Worm (Caenorhabditis elegans) whole organism, L2 larva: ENCODE results near the gene twk-20.

Experiments used
- C34F6.9 ChIP-seq: fragments of 150-350 bp; optimal IDR thresholded peaks from 2 replicates; lab custom pipeline; 2014; ENCODE audit warnings: missing biosample characterization, missing genetic modification characterization
- F13H6.1 ChIP-seq: sonication (generic microtip); optimal IDR thresholded peaks from 2 replicates; lab custom pipeline; 2016; ENCODE audit warnings: missing genetic modification characterization, missing compliant biosample characterization
- R02D3.7 ChIP-seq: fragments of 150-350 bp; optimal IDR thresholded peaks from 2 replicates; lab custom pipeline; 2014; ENCODE audit warnings: missing biosample characterization, missing genetic modification characterization
- Y55F3AM.14 ChIP-seq: fragments of 200-800 bp; sonication (Bioruptor generic); optimal IDR thresholded peaks from 2 replicates; lab custom pipeline; 2018; ENCODE audit warnings: mild to moderate bottlenecking, missing genetic modification characterization, missing compliant biosample characterization
- ZK546.5 ChIP-seq: sonication (generic microtip); optimal IDR thresholded peaks from 2 replicates; lab custom pipeline; 2017; ENCODE audit warnings: missing biosample characterization, missing genetic modification characterization
- alr-1 ChIP-seq: fragments of 150-350 bp; optimal IDR thresholded peaks from 2 replicates; lab custom pipeline; 2014; ENCODE audit warnings: missing biosample characterization, missing genetic modification characterization
- aly-2 ChIP-seq: fragments of 150-350 bp; optimal IDR thresholded peaks from 2 replicates; lab custom pipeline; 2014; ENCODE audit warnings: missing biosample characterization, missing genetic modification characterization
- ama-1 ChIP-seq: fragments of 150-350 bp; optimal IDR thresholded peaks from 2 replicates; lab custom pipeline; 2018; ENCODE audit warnings: inconsistent platforms
- blmp-1 ChIP-seq: sonication (generic microtip); optimal IDR thresholded peaks from 2 replicates; lab custom pipeline; 2017; ENCODE audit warnings: missing genetic modification characterization, mild to moderate bottlenecking, missing compliant biosample characterization, antibody characterized with exemption, moderate library complexity; ENCODE audit not compliant: insufficient read depth
- ceh-16 ChIP-seq: fragments of 150-350 bp; optimal IDR thresholded peaks from 2 replicates; lab custom pipeline; 2014; ENCODE audit warnings: missing biosample characterization, missing genetic modification characterization
- ceh-82 ChIP-seq: fragments of 150-350 bp; optimal IDR thresholded peaks from 2 replicates; lab custom pipeline; 2014; ENCODE audit warnings: missing biosample characterization, missing genetic modification characterization
- crh-2 ChIP-seq: sonication (generic microtip); optimal IDR thresholded peaks from 2 replicates; lab custom pipeline; 2017; ENCODE audit warnings: missing biosample characterization, missing genetic modification characterization
- dmd-4 ChIP-seq: sonication (generic microtip); optimal IDR thresholded peaks from 2 replicates; lab custom pipeline; 2017; ENCODE audit warnings: missing biosample characterization, missing genetic modification characterization
- egl-27 ChIP-seq: sonication (generic microtip); optimal IDR thresholded peaks from 3 replicates; lab custom pipeline; 2017; ENCODE audit warnings: missing biosample characterization, missing genetic modification reagents, missing genetic modification characterization
- elt-1 ChIP-seq: fragments of 150-350 bp; optimal IDR thresholded peaks from 2 replicates; lab custom pipeline; 2014; ENCODE audit warnings: missing biosample characterization, missing genetic modification characterization
- elt-3 ChIP-seq: sonication (generic microtip); optimal IDR thresholded peaks from 2 replicates; lab custom pipeline; 2017; ENCODE audit warnings: missing biosample characterization, missing genetic modification characterization
- fos-1 ChIP-seq: fragments of 150-350 bp; optimal IDR thresholded peaks from 2 replicates; lab custom pipeline; 2014; ENCODE audit warnings: missing biosample characterization, missing genetic modification characterization
- gmeb-1 ChIP-seq: fragments of 150-350 bp; optimal IDR thresholded peaks from 2 replicates; lab custom pipeline; 2014; ENCODE audit warnings: missing biosample characterization, missing genetic modification characterization
- lin-11 ChIP-seq: fragments of 150-350 bp; sonication (generic microtip); optimal IDR thresholded peaks from 2 replicates; lab custom pipeline; 2014; ENCODE audit warnings: missing biosample characterization, missing genetic modification characterization, inconsistent platforms, mixed read lengths
- lin-13 ChIP-seq: fragments of 150-350 bp; optimal IDR thresholded peaks from 2 replicates; lab custom pipeline; 2014; ENCODE audit warnings: missing biosample characterization, missing genetic modification reagents, missing genetic modification characterization
- lin-39 ChIP-seq: fragments of 150-350 bp; optimal IDR thresholded peaks from 2 replicates; lab custom pipeline; 2014; ENCODE audit warnings: missing biosample characterization, missing genetic modification reagents, missing genetic modification characterization
- lsy-2 ChIP-seq, 2 experiments: fragments of 150-350 bp in 1 of 2; sonication (generic microtip) in 1 of 2; optimal IDR thresholded peaks; 2 replicates each; lab custom pipeline; 2014 to 2017; ENCODE audit warnings: missing biosample characterization in 2 of 2, missing genetic modification characterization in 2 of 2
- mab-5 ChIP-seq: fragments of 150-350 bp; optimal IDR thresholded peaks from 2 replicates; lab custom pipeline; 2014; ENCODE audit warnings: missing biosample characterization, missing genetic modification characterization
- mbf-1 ChIP-seq: sonication (generic microtip); optimal IDR thresholded peaks from 2 replicates; lab custom pipeline; 2017; ENCODE audit warnings: missing biosample characterization, missing genetic modification characterization
- mdl-1 ChIP-seq, 2 experiments: fragments of 150-350 bp in 1 of 2; sonication (generic microtip) in 1 of 2; optimal IDR thresholded peaks; 2 replicates each; lab custom pipeline; 2017; ENCODE audit warnings: missing biosample characterization in 2 of 2, missing genetic modification characterization in 2 of 2
- nhr-10 ChIP-seq: sonication (generic microtip); optimal IDR thresholded peaks from 2 replicates; lab custom pipeline; 2017; ENCODE audit warnings: missing biosample characterization, missing genetic modification characterization
- nhr-11 ChIP-seq: fragments of 150-350 bp; optimal IDR thresholded peaks from 2 replicates; lab custom pipeline; 2014; ENCODE audit warnings: missing biosample characterization, missing genetic modification characterization
- nhr-12 ChIP-seq: fragments of 150-350 bp; optimal IDR thresholded peaks from 2 replicates; lab custom pipeline; 2014; ENCODE audit warnings: missing biosample characterization, missing genetic modification characterization
- nhr-129 ChIP-seq: fragments of 150-350 bp; optimal IDR thresholded peaks from 2 replicates; lab custom pipeline; 2014; ENCODE audit warnings: missing biosample characterization, missing genetic modification characterization
- nhr-21 ChIP-seq: fragments of 150-350 bp; optimal IDR thresholded peaks from 2 replicates; lab custom pipeline; 2014; ENCODE audit warnings: missing biosample characterization, missing genetic modification characterization
- nhr-23 ChIP-seq: fragments of 150-350 bp; optimal IDR thresholded peaks from 2 replicates; lab custom pipeline; 2014; ENCODE audit warnings: missing biosample characterization, missing genetic modification reagents, missing genetic modification characterization
- nhr-237 ChIP-seq: fragments of 150-350 bp; optimal IDR thresholded peaks from 2 replicates; lab custom pipeline; 2014; ENCODE audit warnings: missing biosample characterization, missing genetic modification characterization
- nhr-25 ChIP-seq: fragments of 150-350 bp; sonication (generic microtip); optimal IDR thresholded peaks from 3 replicates; lab custom pipeline; 2014; ENCODE audit warnings: missing biosample characterization, missing genetic modification characterization
- nhr-6 ChIP-seq: fragments of 150-350 bp; optimal IDR thresholded peaks from 2 replicates; lab custom pipeline; 2014; ENCODE audit warnings: missing biosample characterization, missing genetic modification characterization
- nhr-77 ChIP-seq: fragments of 150-350 bp; optimal IDR thresholded peaks from 2 replicates; lab custom pipeline; 2014; ENCODE audit warnings: missing biosample characterization, missing genetic modification characterization
- peb-1 ChIP-seq: fragments of 150-350 bp; optimal IDR thresholded peaks from 2 replicates; lab custom pipeline; 2014; ENCODE audit warnings: missing biosample characterization, missing genetic modification characterization
- sem-4 ChIP-seq: fragments of 150-350 bp; optimal IDR thresholded peaks from 2 replicates; lab custom pipeline; 2014; ENCODE audit warnings: missing biosample characterization, missing genetic modification reagents, missing genetic modification characterization
- skn-1 ChIP-seq: sonication (generic microtip); optimal IDR thresholded peaks from 2 replicates; lab custom pipeline; 2017; ENCODE audit warnings: missing biosample characterization, missing genetic modification characterization
- sma-3 ChIP-seq: sonication (generic microtip); optimal IDR thresholded peaks from 2 replicates; lab custom pipeline; 2016; ENCODE audit warnings: missing genetic modification reagents, missing genetic modification characterization, missing compliant biosample characterization
- sma-9 ChIP-seq, 2 experiments: fragments of 150-350 bp in 1 of 2; sonication (generic microtip) in 1 of 2; optimal IDR thresholded peaks; 2 replicates each; lab custom pipeline; 2014 to 2016; ENCODE audit warnings: missing genetic modification characterization in 2 of 2, mild to moderate bottlenecking in 1 of 2, missing biosample characterization in 1 of 2, missing compliant biosample characterization in 1 of 2, missing genetic modification reagents in 1 of 2, moderate library complexity in 1 of 2
- snpc-4 ChIP-seq: fragments of 150-350 bp; optimal IDR thresholded peaks from 2 replicates; lab custom pipeline; 2014; ENCODE audit warnings: missing biosample characterization, missing genetic modification characterization
- unc-39 ChIP-seq: fragments of 150-350 bp; optimal IDR thresholded peaks from 2 replicates; lab custom pipeline; 2014; ENCODE audit warnings: missing biosample characterization, missing genetic modification characterization
- unc-55 ChIP-seq: fragments of 150-350 bp; sonication (generic microtip); optimal IDR thresholded peaks from 3 replicates; lab custom pipeline; 2014; ENCODE audit warnings: missing biosample characterization, missing genetic modification reagents, missing genetic modification characterization
- unc-62 ChIP-seq: fragments of 150-350 bp; optimal IDR thresholded peaks from 2 replicates; lab custom pipeline; 2014; ENCODE audit warnings: missing biosample characterization, missing genetic modification reagents, missing genetic modification characterization
- zag-1 ChIP-seq: fragments of 150-350 bp; optimal IDR thresholded peaks from 2 replicates; lab custom pipeline; 2014; ENCODE audit warnings: missing biosample characterization, missing genetic modification characterization
- ztf-1 ChIP-seq: fragments of 200-800 bp; sonication (Bioruptor generic); conservative IDR thresholded peaks from 2 replicates; pipeline ENCODE4 v1.3.6; 2022; ENCODE audit warnings: missing genetic modification characterization, missing compliant biosample characterization
- ztf-11 ChIP-seq: sonication (generic microtip); optimal IDR thresholded peaks from 2 replicates; lab custom pipeline; 2017; ENCODE audit warnings: missing biosample characterization, missing genetic modification characterization
- ztf-4 ChIP-seq: fragments of 150-350 bp; optimal IDR thresholded peaks from 2 replicates; lab custom pipeline; 2014; ENCODE audit warnings: missing biosample characterization, missing genetic modification characterization

The twk-20 gene

DNA sequence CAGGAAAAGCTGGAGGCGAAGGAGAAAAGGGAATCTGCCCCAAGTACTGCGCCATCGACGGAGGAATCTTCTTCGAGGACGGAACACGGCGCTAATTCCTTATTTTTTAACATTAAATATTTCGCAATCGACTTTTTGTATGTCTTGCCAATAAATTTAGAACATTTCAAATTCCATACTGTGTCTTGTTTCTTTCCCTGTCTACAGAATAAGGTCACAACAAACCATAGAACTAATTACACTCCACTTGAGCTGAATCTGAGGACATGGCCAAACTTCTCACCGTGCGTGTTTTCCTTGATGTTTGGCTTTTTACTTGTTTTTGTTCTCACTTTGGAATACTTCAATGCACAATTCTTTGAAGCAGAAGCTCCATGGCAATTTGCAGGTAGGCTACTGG, 47.3 kb upstream of the twk-20 start, which contains the start of gene F54B11.4:
Gene F54B11.4 (plus strand): TSS at position 301 of the 400 bp plus-strand sequence.
- TF ChIP-seq nhr-6 (tag; lab: Kevin White, UChicago), result no peak
- TF ChIP-seq nhr-129 (tag; lab: Kevin White, UChicago), result no peak
- TF ChIP-seq skn-1 (tag; lab: Kevin White, UChicago), result no peak

DNA sequence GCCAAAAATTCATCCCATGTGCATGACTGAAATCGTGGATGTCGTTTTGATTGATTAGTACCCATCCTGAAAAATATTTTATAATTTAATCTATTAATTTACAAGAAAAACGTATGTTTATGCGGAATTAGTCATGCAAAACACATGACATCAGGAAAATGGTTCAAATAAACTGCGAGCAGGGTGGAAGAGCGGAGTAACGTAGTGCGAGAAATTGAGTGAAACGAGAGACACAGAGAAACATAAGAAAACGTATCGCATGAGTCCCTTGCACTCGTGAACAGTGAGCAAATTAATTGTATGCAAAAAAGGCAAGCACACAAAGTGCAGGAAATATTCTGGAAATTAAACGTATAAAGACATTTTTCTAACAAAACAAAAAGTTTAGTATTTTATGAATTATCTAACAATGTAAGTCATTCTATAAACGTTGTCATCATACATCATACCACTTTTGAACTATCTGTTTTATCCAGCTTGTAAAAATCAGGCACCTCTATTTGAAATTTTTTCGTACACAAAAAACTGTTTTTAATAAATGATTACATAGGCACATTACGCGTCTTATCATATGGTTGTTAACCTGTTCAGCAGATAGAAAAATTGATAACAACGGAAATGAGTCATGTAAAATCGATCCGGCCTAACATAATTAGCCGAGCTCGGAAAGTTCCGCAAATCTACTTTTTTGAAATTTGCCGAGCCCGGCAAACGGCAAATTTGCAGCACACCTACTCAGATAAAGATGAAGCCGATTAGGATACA, 43.5 kb upstream of the twk-20 start, which contains the start of gene F54B11.5:
Gene F54B11.5 (minus strand): TSS at position 66 of the 765 bp plus-strand sequence.
- TF ChIP-seq egl-27, result peak; percentile 7
- TF ChIP-seq nhr-21 (tag; lab: Kevin White, UChicago), result peak; percentile 2
- peak; percentile 3 for TF ChIP-seq F13H6.1
- no peak for TF ChIP-seq nhr-77 (tag; lab: Kevin White, UChicago)
- TF ChIP-seq ZK546.5, result no peak
- no peak for TF ChIP-seq nhr-10 (tag; lab: Kevin White, UChicago)
- peak; percentile 34 for TF ChIP-seq gmeb-1 (tag; lab: Kevin White, UChicago)
- TF ChIP-seq lsy-2 (tag; optimal IDR thresholded peaks at IDR 0.05; lab: Kevin White, UChicago), result peak in 1 of 2 experiments; percentile 70
- TF ChIP-seq unc-62 (GFP tag; lab: Kevin White, UChicago), result no peak
- TF ChIP-seq nhr-11 (tag; lab: Kevin White, UChicago), result no peak
- TF ChIP-seq ztf-11 (tag; lab: Kevin White, UChicago), result no peak
- TF ChIP-seq skn-1 (tag; lab: Kevin White, UChicago), result no peak
- TF ChIP-seq mdl-1 (tag; optimal IDR thresholded peaks at IDR 0.05; lab: Kevin White, UChicago), result no peak
- peak; percentile 19 for TF ChIP-seq sem-4 (tag; lab: Kevin White, UChicago)
- TF ChIP-seq ama-1 (lab: Kevin White, UChicago), result peak; percentile 34
- no peak for TF ChIP-seq alr-1 (tag; lab: Kevin White, UChicago)
- peak; percentile 56 for TF ChIP-seq crh-2 (tag; lab: Kevin White, UChicago)
- TF ChIP-seq mab-5, result no peak
- TF ChIP-seq lin-11 (tag; lab: Kevin White, UChicago), result peak; percentile 15
- TF ChIP-seq unc-39 (tag; lab: Kevin White, UChicago), result no peak
- no peak for TF ChIP-seq ztf-4 (tag; lab: Kevin White, UChicago)
- no peak for TF ChIP-seq ceh-16 (tag; lab: Kevin White, UChicago)
- no peak for TF ChIP-seq lin-39
- TF ChIP-seq nhr-237 (tag; lab: Kevin White, UChicago), result no peak
- TF ChIP-seq snpc-4, result no peak
- no peak for TF ChIP-seq sma-9 (GFP tag; optimal IDR thresholded peaks at IDR 0.05; lab: Kevin White, UChicago)
- no peak for TF ChIP-seq sma-9 (tag; optimal IDR thresholded peaks at IDR 0.05; lab: Kevin White, UChicago)
- TF ChIP-seq nhr-12 (tag; lab: Kevin White, UChicago), result no peak
- no peak for TF ChIP-seq aly-2
- no peak for TF ChIP-seq nhr-25 (tag; lab: Kevin White, UChicago)
- peak; percentile 7 for TF ChIP-seq lin-13
- no peak for TF ChIP-seq elt-3 (tag; lab: Kevin White, UChicago)
- peak; percentile 51 for TF ChIP-seq fos-1 (tag; lab: Kevin White, UChicago)
- TF ChIP-seq mbf-1, result no peak
- TF ChIP-seq Y55F3AM.14 (GFP tag; lab: Kevin White, UChicago), result no peak
- no peak for TF ChIP-seq R02D3.7 (tag; lab: Kevin White, UChicago)
- TF ChIP-seq ceh-82 (tag; lab: Kevin White, UChicago), result no peak
- peak; percentile 85 for TF ChIP-seq C34F6.9 (tag; lab: Kevin White, UChicago)
- TF ChIP-seq peb-1 (tag; lab: Kevin White, UChicago), result no peak
- TF ChIP-seq dmd-4, result no peak
- TF ChIP-seq ztf-1 (GFP tag; lab: Robert Waterston, UW), result no peak
- peak; percentile 71 for TF ChIP-seq unc-55
- no peak for TF ChIP-seq blmp-1 (tag; lab: Kevin White, UChicago)
- TF ChIP-seq nhr-23 (tag; lab: Kevin White, UChicago), result no peak
- TF ChIP-seq nhr-129 (tag; lab: Kevin White, UChicago), result peak; percentile 75
- no peak for TF ChIP-seq zag-1 (tag; lab: Kevin White, UChicago)
- TF ChIP-seq nhr-6 (tag; lab: Kevin White, UChicago), result peak; percentile 3
- peak; percentile 33 for TF ChIP-seq sma-3 (GFP tag; lab: Kevin White, UChicago)
- no peak for TF ChIP-seq elt-1
